Fruit fly (Drosophila melanogaster) whole organism, larva: ENCODE measurements around the gene Karybeta3.

Experiments
- noc ChIP-seq: fragments of 200-800 bp; sonication (Bioruptor generic); optimal IDR thresholded peaks from 3 replicates; lab custom pipeline; 2019; ENCODE audit warnings: missing biosample characterization, mild to moderate bottlenecking, missing genetic modification characterization, moderate library complexity

Karybeta3 gene

DNA sequence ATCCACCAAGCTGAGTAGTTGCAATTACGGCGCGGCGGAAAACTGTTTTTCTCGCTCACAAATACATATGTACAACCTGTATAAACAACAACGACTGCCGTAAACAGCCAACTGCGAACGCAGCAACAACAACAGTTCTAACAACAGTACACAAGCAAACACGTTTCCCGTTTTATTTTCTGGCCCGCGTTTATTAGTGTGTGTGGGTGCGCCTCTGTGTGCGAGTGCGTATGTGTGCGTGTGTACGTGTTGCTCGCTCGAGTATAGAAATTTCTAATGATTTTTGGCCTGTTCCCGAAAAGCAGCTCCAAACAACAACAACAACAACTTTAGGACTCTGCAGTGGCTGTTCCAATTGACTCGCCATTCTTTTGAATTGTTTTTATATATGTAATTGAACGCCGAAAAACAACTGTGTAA, 11.0 kb downstream of the Karybeta3 start:
- no peak for TF ChIP-seq noc

DNA sequence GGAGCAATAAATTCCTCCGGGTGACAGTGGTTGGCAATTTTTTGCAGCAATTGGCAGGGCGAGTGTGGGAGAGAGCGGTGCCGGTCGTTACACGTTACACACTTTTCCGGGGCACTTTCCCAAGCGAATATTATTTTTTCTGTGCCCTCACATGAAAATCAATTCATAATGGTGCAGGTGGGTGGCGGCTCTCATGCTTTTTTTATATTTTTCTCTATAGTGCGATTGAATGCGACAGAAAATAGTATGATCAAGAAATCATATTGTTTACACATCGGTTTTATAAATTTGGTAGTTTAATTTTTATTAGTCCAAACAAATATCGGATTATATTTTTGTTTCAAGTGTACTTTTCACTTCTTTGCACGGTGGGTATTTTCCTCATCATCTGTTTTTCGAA, 12.7 kb downstream of the Karybeta3 start:
- TF ChIP-seq noc: no peak

DNA sequence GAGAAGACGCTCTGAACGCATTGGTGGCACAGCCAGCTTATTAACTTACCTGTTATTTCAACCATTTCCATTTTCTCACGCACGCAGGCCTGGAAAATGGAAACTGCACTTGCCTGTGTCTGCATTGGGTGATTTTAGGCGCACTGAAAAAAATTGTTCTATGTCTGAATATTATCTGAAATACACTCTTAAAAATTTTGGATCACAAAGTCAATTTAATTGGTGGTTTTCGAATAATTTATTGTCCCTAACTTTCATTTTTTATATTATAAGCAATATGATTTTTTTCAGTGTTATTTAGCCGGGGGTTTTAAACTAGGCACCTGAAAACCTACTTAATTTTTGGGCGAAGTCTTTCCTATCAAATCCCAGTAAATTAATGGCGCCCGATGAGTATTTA, 14.1 kb downstream of the Karybeta3 start:
- peak; percentile 34 for TF ChIP-seq noc

DNA sequence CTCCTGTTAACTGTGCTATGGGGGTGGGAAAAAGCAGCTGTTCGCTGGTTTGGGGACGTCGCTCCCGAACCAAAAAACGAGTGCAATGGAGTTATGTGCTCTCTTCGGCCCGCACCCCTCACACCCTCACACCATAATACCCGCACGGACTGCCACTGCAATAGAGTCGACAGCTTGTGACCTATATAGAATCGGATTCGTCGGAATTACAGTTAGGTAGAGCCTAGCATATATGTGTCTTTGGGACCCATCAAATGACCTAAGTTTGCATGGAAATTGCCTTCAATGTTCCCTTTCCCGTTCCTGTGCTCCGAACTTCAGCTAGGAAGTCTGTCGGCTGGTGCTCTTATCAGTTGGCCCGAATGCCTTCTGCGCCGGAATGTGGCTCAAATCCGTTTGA, 15.2 kb downstream of the Karybeta3 start:
- TF ChIP-seq noc: no peak

DNA sequence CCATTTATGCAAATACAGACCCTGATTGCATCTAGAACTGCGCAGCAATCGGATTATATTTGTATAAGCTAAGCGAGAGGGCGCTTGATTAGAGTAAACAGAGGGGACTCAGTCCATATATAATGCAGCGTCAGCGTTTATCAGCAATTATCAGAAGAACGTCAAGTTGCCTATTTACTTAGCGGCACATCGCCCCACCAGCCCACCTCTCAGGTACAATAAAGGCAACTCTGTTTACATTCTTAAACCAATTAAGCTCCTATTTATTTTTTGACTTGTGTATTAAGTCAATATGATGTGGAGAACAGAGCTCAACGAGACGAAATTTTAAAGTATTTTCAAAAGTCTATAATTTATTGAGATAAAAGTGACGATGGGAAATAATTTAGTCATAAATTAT, 16.0 kb downstream of the Karybeta3 start:
- TF ChIP-seq noc: peak; percentile 35

DNA sequence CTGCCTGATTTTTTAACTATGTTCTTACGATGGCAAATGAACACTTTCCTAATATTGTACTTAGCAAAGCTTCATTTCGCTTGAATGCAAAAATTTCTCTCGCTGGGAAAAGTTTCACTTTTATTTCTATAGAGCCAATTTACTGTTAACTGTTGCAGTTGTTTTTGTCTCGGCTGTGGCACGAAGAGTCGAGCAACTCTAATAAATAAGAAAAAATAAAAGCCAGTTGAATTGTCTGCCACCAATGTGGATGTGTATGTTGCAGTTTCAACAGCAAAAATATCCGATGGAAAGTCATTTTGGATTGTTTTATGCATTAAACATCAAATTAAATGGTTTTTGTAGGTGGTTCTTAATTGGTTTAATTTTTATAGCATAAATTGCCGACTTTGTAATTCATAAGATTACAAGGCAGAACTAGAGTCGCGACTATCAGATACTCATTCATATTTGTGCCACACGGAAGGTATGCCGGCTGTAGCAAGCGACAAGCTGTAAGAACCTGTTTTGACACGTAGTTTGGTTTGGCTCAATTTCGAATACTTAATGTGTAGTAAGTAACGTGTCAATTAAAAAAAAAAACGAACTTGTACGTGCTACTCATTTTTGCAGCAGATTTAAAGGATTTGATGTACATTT, 17.2 kb downstream of the Karybeta3 start:
- TF ChIP-seq noc: no peak

DNA sequence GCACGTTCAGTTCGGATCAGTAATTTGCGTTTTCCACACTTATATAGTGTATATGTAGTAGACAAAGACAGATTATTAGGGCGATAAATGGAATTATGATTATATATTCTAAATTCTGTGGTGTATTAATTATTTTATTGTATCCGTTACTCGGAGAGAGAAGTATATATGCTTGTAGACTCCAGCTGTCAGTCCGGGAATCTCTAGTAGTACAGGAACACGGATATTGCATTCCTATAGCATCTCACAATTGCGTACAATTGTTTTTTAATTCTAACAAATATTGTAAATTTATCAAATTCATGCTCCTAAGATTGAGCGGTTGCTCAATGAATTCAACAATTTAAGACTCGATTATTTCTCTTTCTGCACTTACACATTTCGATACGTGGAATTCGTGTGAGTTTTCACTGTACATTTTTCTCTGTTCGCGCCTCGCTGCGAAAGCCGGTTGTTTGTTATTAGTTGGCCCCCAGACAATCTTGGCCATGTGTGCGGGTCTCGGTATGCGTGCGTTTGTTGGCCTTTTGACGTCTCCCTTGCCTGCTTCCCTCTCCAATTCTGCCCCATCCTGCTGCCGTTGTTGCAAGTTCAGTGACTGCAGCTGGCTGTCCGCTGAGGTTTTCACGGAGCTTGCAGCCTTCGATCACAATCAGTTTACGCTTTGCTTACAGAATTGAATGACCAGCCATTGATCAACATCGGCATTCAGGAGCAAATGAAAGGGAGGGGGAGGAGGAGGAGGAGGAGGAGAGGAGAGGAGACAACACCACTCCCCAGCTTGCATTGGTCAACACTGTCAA, 18.6 kb downstream of the Karybeta3 start:
- TF ChIP-seq noc: no peak

DNA sequence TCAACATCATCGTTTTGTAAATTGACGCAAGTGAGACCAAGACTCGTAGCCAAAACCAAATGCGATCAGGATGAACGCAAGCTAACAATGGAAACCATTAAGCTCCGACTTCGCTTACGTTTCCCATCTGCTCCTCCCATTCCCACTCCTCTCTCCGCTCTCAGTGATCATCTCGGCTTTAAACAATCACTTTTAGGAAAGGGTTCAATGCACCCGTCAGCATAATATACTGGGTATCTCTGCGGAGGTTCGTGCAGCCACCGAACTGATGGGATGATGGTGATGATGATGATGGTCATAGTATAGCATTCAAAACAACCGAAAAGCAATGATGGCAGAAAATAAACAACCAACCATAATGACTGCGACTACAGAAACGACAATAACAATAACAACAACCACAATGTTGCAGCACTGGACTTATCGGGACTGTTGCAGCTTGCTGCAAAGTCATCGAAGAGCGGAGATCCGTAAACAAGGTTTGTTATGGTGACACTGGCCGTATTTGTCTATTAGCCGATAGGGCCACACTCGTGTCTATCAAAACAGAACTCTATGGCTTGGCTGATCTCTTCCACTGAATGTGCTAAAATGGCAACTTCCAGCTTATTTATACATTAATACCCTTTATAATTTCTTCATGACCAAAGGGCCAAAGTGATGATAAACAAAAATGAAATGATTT, 28.1 kb downstream of the Karybeta3 start:
- no peak for TF ChIP-seq noc

DNA sequence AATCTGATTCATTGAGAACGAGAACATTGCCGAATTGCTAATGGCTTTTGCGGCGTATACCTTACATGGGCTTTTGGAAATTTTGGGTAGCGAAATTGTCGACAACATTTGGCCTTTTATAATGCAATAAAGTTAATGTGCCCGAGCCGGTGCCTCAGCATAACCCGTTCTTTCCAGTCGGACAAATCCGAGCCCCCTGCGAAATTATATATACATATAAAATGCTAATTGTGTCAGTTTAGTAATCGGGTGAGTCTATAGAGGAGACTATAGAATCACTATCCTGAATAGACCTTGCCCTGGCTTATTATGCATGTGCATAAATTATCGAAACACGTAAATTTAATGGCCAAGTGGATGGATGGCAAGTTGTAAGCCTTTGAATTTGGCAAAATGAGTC, 29.4 kb downstream of the Karybeta3 start:
- no peak for TF ChIP-seq noc

DNA sequence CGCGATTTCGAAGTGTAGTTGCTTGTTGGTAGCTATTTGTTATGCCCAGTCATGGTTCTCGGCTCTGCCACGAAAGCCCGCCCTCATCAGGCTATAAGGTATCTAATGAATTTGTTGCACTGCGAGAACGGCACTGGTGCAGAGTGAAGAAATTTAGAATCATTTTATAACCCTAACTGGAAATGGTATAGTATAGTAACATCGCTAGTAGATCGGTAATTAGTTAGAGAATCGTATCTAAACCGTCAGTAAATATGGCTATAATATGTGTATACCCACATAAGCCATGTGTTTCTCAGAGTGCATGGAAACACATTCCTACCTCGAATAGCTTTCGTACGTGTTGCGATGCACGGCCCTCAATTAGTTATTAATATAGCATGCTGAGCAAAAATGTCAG, 38.2 kb downstream of the Karybeta3 start:
- no peak for TF ChIP-seq noc

DNA sequence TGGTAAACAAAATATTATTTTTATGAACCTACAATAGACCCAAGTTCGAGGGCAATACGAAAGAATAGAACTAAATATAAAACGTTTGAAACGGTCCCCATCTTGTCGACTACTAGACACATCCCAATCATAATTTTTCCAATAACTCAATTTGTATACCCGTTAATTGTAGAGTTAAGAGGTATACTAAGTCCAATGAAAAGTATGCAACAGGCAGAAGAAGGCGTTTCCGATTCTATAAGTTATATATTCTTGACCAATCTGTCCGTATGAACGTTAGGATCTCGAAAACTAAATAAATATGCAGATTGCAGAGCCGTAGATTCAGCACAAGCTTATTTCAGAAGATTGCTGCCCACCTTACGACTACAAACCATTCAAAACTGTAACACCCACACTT, 41.5 kb downstream of the Karybeta3 start, which contains the start of gene CG33927:
CG33927 (minus strand) TSS at position 101 of the 400 bp plus-strand sequence.
- TF ChIP-seq noc: no peak

DNA sequence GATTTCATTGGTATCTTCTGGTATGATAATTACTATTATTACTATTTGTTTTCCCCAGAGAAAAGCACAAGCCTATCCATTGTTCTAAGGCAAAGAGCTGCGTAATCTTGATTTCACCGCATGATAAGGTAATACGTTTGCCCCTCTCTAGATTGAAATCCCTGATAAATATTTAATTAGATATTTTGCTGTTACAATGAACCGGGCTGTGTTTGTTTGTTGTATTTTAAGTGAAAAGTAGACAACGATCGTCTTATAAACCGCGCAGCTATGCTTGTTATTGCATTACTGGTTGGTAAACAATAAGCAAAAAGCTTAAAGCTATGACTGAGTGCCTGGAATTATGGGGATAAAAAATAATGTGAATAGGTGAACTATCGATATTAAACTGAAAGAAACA, 45.8 kb downstream of the Karybeta3 start:
- no peak for TF ChIP-seq noc
